Fruit fly (Drosophila melanogaster): ENCODE results near the gene CG12995.

DNA sequence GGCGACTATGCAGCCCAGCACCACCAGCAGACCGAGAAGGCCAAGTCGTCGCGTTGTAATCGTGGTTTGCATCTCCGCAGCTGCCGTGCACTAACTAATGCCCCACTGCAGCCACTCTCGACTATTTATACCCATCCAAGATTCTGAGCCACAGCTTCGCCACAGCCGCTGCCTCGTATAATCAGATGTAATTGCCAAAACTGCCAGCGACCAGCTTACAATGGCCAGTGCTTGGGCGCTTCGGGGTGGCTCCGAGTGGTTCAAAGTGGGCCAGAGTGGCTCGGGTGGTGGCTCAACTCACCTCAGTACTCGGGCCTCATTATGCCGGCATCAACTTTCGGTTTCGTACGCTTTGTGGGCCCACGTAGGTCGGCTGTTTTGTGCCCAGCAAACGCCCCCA lies 13.9 kb upstream of the CG12995 start, which contains the start of gene CG34327:
- TF ChIP-seq CG33017 (tag; optimal IDR thresholded peaks at IDR 0.05) (no peak), toe (GFP tag; optimal IDR thresholded peaks at IDR 0.05) (no peak)

Measured in whole organism, adult.